Fruit fly (Drosophila melanogaster) whole organism, embryonic: ENCODE measurements around the gene CG9926.

Experiments used
- CG10209 ChIP-seq: fragments of 200-800 bp; sonication (Bioruptor generic); optimal IDR thresholded peaks from 3 replicates; lab custom pipeline; 2017; ENCODE audit warnings: missing biosample characterization, mild to moderate bottlenecking, missing genetic modification characterization, missing genetic modification reagents
- CG10959 ChIP-seq: fragments of 200-800 bp; sonication (Bioruptor generic); IDR thresholded peaks from 2 replicates; pipeline ENCODE4 v1.3.6; 2022; ENCODE audit warnings: missing biosample characterization, missing genetic modification characterization
- CG10979 ChIP-seq: fragments of 200-800 bp; sonication (Bioruptor generic); optimal IDR thresholded peaks from 2 replicates; lab custom pipeline; 2018; ENCODE audit warnings: missing biosample characterization, mild to moderate bottlenecking, missing genetic modification characterization, moderate library complexity
- CG16779 ChIP-seq: fragments of 200-800 bp; sonication (Bioruptor generic); IDR thresholded peaks from 2 replicates; pipeline ENCODE4 v1.3.6; 2022; ENCODE audit warnings: missing biosample characterization, missing genetic modification characterization
- CG17802 ChIP-seq: fragments of 200-800 bp; sonication (Bioruptor generic); optimal IDR thresholded peaks from 2 replicates; lab custom pipeline; 2018; ENCODE audit warnings: missing biosample characterization, mild to moderate bottlenecking, missing genetic modification characterization, moderate library complexity
- CG33557 ChIP-seq: fragments of 200-800 bp; sonication (Bioruptor generic); optimal IDR thresholded peaks from 2 replicates; lab custom pipeline; 2019; ENCODE audit warnings: missing biosample characterization, mild to moderate bottlenecking, missing genetic modification characterization, moderate library complexity
- CG4424 ChIP-seq: fragments of 200-800 bp; sonication (Bioruptor generic); optimal IDR thresholded peaks from 3 replicates; lab custom pipeline; 2016; ENCODE audit warnings: missing biosample characterization, missing genetic modification characterization
- CG4854 ChIP-seq: fragments of 200-800 bp; sonication (Bioruptor generic); optimal IDR thresholded peaks from 2 replicates; lab custom pipeline; 2016; ENCODE audit warnings: missing biosample characterization, missing genetic modification characterization, inconsistent platforms
- CG5245 ChIP-seq: fragments of 200-800 bp; sonication (Bioruptor generic); optimal IDR thresholded peaks from 3 replicates; lab custom pipeline; 2016; ENCODE audit warnings: missing biosample characterization, missing genetic modification characterization
- CTCF ChIP-seq: fragments of 200-800 bp; sonication (Bioruptor generic); optimal IDR thresholded peaks from 2 replicates; lab custom pipeline; 2017; ENCODE audit warnings: missing biosample characterization, mild to moderate bottlenecking, missing genetic modification characterization, moderate library complexity
- Camta ChIP-seq: fragments of 200-800 bp; sonication (Bioruptor generic); optimal IDR thresholded peaks from 2 replicates; lab custom pipeline; 2016; ENCODE audit warnings: missing biosample characterization, missing genetic modification characterization
- D ChIP-seq, 2 experiments: fragments of 200-800 bp in 1 of 2; fragments of >200 bp in 1 of 2; sonication (Bioruptor generic) in 1 of 2; optimal IDR thresholded peaks; 2 replicates in 1 of 2; 3 replicates in 1 of 2; lab custom pipeline; 2017; ENCODE audit warnings: mild to moderate bottlenecking in 1 of 2, missing biosample characterization in 1 of 2, missing genetic modification characterization in 1 of 2, missing genetic modification reagents in 1 of 2
- Doc3 ChIP-seq: fragments of 200-800 bp; sonication (Bioruptor generic); IDR thresholded peaks from 3 replicates; pipeline ENCODE4 v1.3.6; 2022; ENCODE audit warnings: missing biosample characterization, missing genetic modification characterization; ENCODE audit not compliant: partially characterized antibody
- E2f1 ChIP-seq: fragments of 200-800 bp; sonication (Bioruptor generic); IDR thresholded peaks from 2 replicates; pipeline ENCODE4 v1.3.6; 2022; ENCODE audit warnings: missing biosample characterization, missing genetic modification characterization
- Ets65A ChIP-seq: fragments of 200-800 bp; sonication (Bioruptor generic); peaks from one replicate; lab custom pipeline; 2016; ENCODE audit warnings: missing biosample characterization, missing genetic modification characterization
- Gug ChIP-seq: fragments of 200-800 bp; sonication (Bioruptor generic); IDR thresholded peaks from 4 replicates; pipeline ENCODE4 v1.3.6; 2022; ENCODE audit warnings: missing biosample characterization, missing genetic modification characterization
- Hr3 ChIP-seq: fragments of 200-800 bp; sonication (Bioruptor generic); optimal IDR thresholded peaks from 3 replicates; lab custom pipeline; 2016; ENCODE audit warnings: missing biosample characterization, missing genetic modification characterization
- Hr39 ChIP-seq: fragments of >200 bp; optimal IDR thresholded peaks from 2 replicates; lab custom pipeline; 2017
- NFAT ChIP-seq: fragments of 200-800 bp; sonication (Bioruptor generic); IDR thresholded peaks from 2 replicates; pipeline ENCODE4 v1.3.6; 2022; ENCODE audit warnings: missing biosample characterization, missing genetic modification characterization
- Spps ChIP-seq: fragments of 200-800 bp; sonication (Bioruptor generic); optimal IDR thresholded peaks from 2 replicates; lab custom pipeline; 2018; ENCODE audit warnings: missing biosample characterization, mild to moderate bottlenecking, missing genetic modification characterization
- Trl ChIP-seq, 3 experiments: fragments of >200 bp in 2 of 3; fragments of 200-800 bp in 1 of 3; sonication (Bioruptor generic) in 1 of 3; optimal IDR thresholded peaks; 2 replicates in 1 of 3; 3 replicates in 2 of 3; lab custom pipeline; 2016 to 2017; ENCODE audit warnings: missing biosample characterization in 1 of 3, missing genetic modification characterization in 1 of 3
- abd-A ChIP-seq: fragments of 200-800 bp; sonication (Bioruptor generic); optimal IDR thresholded peaks from 3 replicates; lab custom pipeline; 2019; ENCODE audit warnings: missing biosample characterization, mild to moderate bottlenecking, missing genetic modification characterization, moderate library complexity
- cad ChIP-seq: fragments of >200 bp; optimal IDR thresholded peaks from 2 replicates; lab custom pipeline; 2017; ENCODE audit warnings: missing biosample characterization, missing genetic modification characterization
- croc ChIP-seq: fragments of 200-800 bp; sonication (Bioruptor generic); conservative IDR thresholded peaks from 3 replicates; pipeline ENCODE4 v1.3.6; 2022; ENCODE audit warnings: missing biosample characterization, missing genetic modification characterization
- gem ChIP-seq: fragments of 200-800 bp; sonication (Bioruptor generic); optimal IDR thresholded peaks from 2 replicates; lab custom pipeline; 2019; ENCODE audit warnings: missing biosample characterization, mild to moderate bottlenecking, missing genetic modification characterization, moderate library complexity
- ham ChIP-seq: fragments of 200-800 bp; sonication (Bioruptor generic); IDR thresholded peaks from 2 replicates; pipeline ENCODE4 v1.3.6; 2022; ENCODE audit warnings: missing biosample characterization, missing genetic modification characterization
- lbe ChIP-seq: fragments of 200-800 bp; sonication (Bioruptor generic); optimal IDR thresholded peaks from 2 replicates; lab custom pipeline; 2016; ENCODE audit warnings: missing biosample characterization, mild to moderate bottlenecking, missing genetic modification characterization
- prd ChIP-seq, 3 experiments: fragments of >200 bp in 2 of 3; fragments of 200-800 bp in 1 of 3; sonication (Bioruptor generic) in 1 of 3; optimal IDR thresholded peaks in 2 of 3; IDR thresholded peaks in 1 of 3; 2 replicates in 2 of 3; 3 replicates in 1 of 3; pipeline versions ENCODE4 v1.3.6 to Lab custom; 2017 to 2022; ENCODE audit warnings: missing biosample characterization in 1 of 3, missing genetic modification characterization in 1 of 3
- sens ChIP-seq: fragments of 200-800 bp; sonication (Bioruptor generic); peaks from one replicate; lab custom pipeline; 2016; ENCODE audit warnings: missing biosample characterization, missing genetic modification characterization
- slbo ChIP-seq: fragments of 200-800 bp; sonication (Bioruptor generic); IDR thresholded peaks from 2 replicates; pipeline ENCODE4 v1.3.6; 2022; ENCODE audit warnings: missing biosample characterization, missing genetic modification characterization
- tin ChIP-seq: fragments of 200-800 bp; sonication (Bioruptor generic); optimal IDR thresholded peaks from 3 replicates; lab custom pipeline; 2016; ENCODE audit warnings: missing biosample characterization, missing genetic modification characterization
- tll ChIP-seq, 2 experiments: fragments of 200-800 bp in 1 of 2; fragments of >200 bp in 1 of 2; sonication (Bioruptor generic) in 1 of 2; optimal IDR thresholded peaks; 2 replicates each; lab custom pipeline; 2017 to 2019; ENCODE audit warnings: missing biosample characterization in 2 of 2, missing genetic modification characterization in 2 of 2, mild to moderate bottlenecking in 1 of 2, moderate library complexity in 1 of 2
- twi ChIP-seq: fragments of 200-800 bp; optimal IDR thresholded peaks from 2 replicates; lab custom pipeline; 2019; ENCODE audit warnings: missing biosample characterization, mild to moderate bottlenecking, missing genetic modification characterization, moderate library complexity
- usp ChIP-seq: fragments of >200 bp; optimal IDR thresholded peaks from 2 replicates; lab custom pipeline; 2017; ENCODE audit warnings: missing biosample characterization, missing genetic modification characterization
- zfh2 ChIP-seq: fragments of 200-800 bp; sonication (Bioruptor generic); optimal IDR thresholded peaks from 2 replicates; lab custom pipeline; 2016; ENCODE audit warnings: missing biosample characterization, missing genetic modification characterization

Gene CG9926

DNA sequence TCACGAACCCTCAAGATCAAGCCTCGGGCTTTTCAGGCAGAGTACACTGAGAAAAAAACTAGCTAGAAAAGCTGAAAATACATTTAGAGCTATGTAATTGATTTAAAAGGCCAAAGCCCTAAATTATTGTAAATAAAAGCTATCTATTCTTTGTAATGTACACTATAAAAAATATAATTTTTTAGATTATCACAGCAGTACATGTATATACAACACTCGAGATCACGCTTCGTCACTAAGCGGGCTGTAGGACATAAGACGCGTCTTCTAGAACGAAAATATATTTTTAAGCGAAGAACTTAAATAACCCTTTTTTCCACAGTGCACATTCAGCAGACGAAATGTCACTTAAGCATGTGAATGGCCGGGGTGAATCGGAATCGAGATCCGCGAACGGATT is 9.5 kb downstream of the CG9926 start (continued):
- TF ChIP-seq Trl (optimal IDR thresholded peaks at IDR 0.05; lab: Kevin White, UChicago), result no peak
- no peak for TF ChIP-seq Trl (GFP tag; optimal IDR thresholded peaks at IDR 0.05; lab: Kevin White, UChicago)
- no peak for TF ChIP-seq Gug (GFP tag; lab: Robert Waterston, UW)
- peak; percentile 18 for TF ChIP-seq lbe (GFP tag; lab: Kevin White, UChicago)
- peak; percentile 29 for TF ChIP-seq gem (tag; lab: Kevin White, UChicago)
- no peak for TF ChIP-seq CTCF (GFP tag; lab: Kevin White, UChicago)
- TF ChIP-seq CG10979 (tag; lab: Kevin White, UChicago), result peak; percentile 3
- no peak for TF ChIP-seq abd-A (tag; lab: Kevin White, UChicago)
- no peak for TF ChIP-seq prd (optimal IDR thresholded peaks at IDR 0.05; lab: Kevin White, UChicago)
- peak; percentile 24; the same call in 1 of the 3 replicates for TF ChIP-seq prd (GFP tag; IDR thresholded peaks at IDR 0.05; lab: Robert Waterston, UW)
- peak; percentile 0 for TF ChIP-seq CG4424 (GFP tag; lab: Kevin White, UChicago)
- peak; percentile 47 for TF ChIP-seq sens (GFP tag; lab: Kevin White, UChicago)
- TF ChIP-seq, all 482 proteins: peak for 13

DNA sequence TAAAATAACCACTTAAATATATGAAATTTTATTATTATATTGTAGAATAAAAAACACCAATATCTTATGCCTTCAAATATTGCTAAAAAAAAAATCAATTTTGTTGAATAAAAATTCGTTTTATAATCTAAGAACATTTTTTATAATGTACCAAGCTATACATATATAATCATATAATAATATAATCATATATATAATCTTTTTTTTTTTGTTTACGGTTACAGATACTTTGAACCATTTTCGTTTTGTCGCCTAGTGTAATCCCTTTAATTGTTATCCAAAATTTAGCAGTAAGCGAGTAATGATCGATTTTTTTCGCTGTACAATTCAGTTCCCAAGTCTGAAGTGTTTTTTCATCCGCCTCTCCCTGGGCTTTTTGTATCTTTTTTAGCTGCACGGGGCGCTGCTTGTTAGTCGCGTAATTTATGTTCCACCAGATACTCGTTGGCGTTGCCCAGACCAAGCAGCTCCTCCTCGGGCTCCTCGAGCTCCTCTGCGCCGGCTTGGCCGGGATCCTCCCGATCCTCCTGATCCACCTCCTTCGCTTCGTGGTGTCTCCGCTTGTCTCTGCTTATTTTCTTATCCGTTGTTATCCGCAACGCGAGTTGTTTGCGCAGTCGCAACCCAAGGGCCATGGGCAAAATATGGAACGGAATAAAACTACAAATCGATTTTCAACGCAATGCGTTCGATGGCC is 11.4 kb downstream of the CG9926 start:
- TF ChIP-seq CG10959 (GFP tag; lab: Robert Waterston, UW) (no peak), sens (GFP tag; lab: Kevin White, UChicago) (peak; percentile 3), twi (no peak), slbo (GFP tag; lab: Robert Waterston, UW) (no peak), Ets65A (GFP tag; lab: Kevin White, UChicago) (peak; percentile 59), CG17802 (tag; lab: Kevin White, UChicago) (no peak), CG33557 (GFP tag; lab: Kevin White, UChicago) (no peak), Hr3 (GFP tag; lab: Kevin White, UChicago) (no peak)

DNA sequence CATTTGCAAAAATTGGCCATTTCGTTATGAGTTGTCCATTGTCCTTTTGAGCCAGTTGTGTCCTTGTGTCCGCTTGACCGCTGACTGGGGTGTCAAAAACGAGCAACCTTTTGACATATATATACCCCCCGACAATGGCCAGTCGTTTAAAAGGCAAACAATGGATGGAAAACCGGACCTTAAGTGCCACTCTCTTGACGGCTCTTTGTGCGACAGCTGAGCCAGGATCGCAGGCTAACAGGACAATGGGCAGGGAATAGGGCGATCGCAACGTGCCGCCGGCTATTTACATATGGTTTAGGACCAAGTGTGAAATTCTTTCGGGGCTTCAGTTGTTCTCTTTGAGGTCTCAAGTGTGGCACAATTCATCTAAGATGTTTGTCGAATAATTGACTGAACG is 14.6 kb downstream of the CG9926 start:
- TF ChIP-seq Doc3 (GFP tag; lab: Robert Waterston, UW), result no peak
- peak; percentile 54 for TF ChIP-seq twi
- TF ChIP-seq cad (GFP tag; lab: Kevin White, UChicago), result peak; percentile 24
- peak in 1 of 2 experiments; percentile 97 for TF ChIP-seq tll (GFP tag; optimal IDR thresholded peaks at IDR 0.05; lab: Kevin White, UChicago)
- peak; percentile 74 for TF ChIP-seq D (optimal IDR thresholded peaks at IDR 0.05; lab: Kevin White, UChicago)
- TF ChIP-seq D (GFP tag; optimal IDR thresholded peaks at IDR 0.05; lab: Kevin White, UChicago), result no peak

DNA sequence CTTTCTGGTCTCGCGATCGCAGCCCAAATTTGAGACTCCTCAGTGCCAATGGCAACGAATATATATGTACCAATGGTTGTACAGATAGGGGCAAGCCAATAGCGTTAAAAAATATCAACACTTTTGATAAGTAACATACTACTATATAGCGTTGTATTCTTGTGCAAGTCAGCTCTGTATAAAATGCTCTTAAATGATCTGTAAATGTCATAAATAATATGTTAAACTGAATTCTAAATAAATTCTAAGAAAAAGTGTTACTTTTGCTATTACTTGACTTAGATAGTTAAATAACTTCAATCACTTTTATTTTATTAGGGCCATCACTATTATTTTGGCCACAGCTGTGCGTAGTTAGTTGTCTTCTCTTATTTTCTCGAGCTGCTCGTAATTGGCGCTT is 16.3 kb downstream of the CG9926 start:
- TF ChIP-seq Camta (GFP tag; lab: Kevin White, UChicago) (no peak), CG4854 (GFP tag; lab: Kevin White, UChicago) (no peak), CG10209 (GFP tag; lab: Kevin White, UChicago) (no peak), tin (no peak), zfh2 (GFP tag; lab: Kevin White, UChicago) (no peak), CG16779 (GFP tag; lab: Robert Waterston, UW) (no peak), CG5245 (GFP tag; lab: Kevin White, UChicago) (no peak), NFAT (GFP tag; lab: Robert Waterston, UW) (no peak), croc (GFP tag; lab: Robert Waterston, UW) (no peak), E2f1 (no peak), usp (GFP tag; lab: Kevin White, UChicago) (no peak), Spps (tag; lab: Kevin White, UChicago) (no peak), ham (GFP tag; lab: Robert Waterston, UW) (no peak), Hr39 (lab: Kevin White, UChicago) (no peak)
